Worm (Caenorhabditis elegans): Measurements from ENCODE around the gene str-106.

DNA sequence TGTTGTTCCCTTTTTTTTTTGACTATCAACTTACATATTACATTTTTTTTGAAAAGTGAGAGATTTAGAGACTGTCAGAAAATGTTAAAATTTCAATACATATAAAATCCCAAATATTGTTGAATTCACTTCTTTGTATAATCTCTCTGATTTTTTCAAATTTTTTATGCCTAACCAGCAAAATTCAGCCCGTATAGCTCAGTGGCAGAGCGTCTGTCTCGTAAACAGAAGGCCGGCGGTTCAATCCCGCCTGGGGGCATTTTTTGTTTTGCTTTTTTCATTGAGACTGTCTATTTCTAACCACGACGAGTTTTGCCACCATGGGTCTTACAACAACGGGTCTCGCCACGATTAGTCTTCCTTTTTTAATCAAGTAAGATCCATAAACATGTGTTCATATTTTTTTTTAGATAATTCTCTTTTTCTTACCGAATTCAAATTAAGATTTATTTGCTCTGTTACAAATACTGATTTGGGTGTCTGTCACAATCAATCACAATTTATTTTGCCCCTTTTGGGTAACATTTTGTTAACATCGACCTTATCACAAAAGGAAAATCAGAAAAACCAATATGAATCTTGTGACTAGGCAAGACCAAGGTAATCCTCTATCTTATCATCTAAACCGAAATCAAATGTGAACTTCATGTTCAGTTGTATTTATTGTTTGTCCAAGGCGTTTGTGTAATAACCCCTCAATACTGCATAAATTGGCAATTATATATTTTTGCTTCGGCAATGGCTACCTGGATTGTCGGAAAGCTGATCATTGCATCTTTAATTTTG, 38.7 kb downstream of the str-106 start, which contains the start of gene glc-1:
- TF ChIP-seq dmd-4 (tag; optimal IDR thresholded peaks at IDR 0.05) (no peak), fos-1 (tag; optimal IDR thresholded peaks at IDR 0.05) (no peak), nhr-21 (tag; optimal IDR thresholded peaks at IDR 0.05) (no peak), elt-1 (tag; optimal IDR thresholded peaks at IDR 0.05) (no peak)

Measured in whole organism, L2 larva.